Worm (Caenorhabditis elegans): Measurements from ENCODE around the gene nxf-1.

ce11 chrV:14428865-14429264, 14.1 kb upstream of the nxf-1 start, which contains the start of gene F23B12.1:
- TF ChIP-seq him-1 (tag; optimal IDR thresholded peaks at IDR 0.05) (no peak), dao-5 (tag; optimal IDR thresholded peaks at IDR 0.05) (no peak)

Measured in whole organism, L4/young adult.